Worm (Caenorhabditis elegans): ENCODE measurements around the gene srd-64.

- TF ChIP-seq aly-2 (tag; optimal IDR thresholded peaks at IDR 0.05), result no peak
- TF ChIP-seq fos-1 (tag; optimal IDR thresholded peaks at IDR 0.05), result no peak
- no peak for TF ChIP-seq nhr-11 (tag; optimal IDR thresholded peaks at IDR 0.05)
- no peak for TF ChIP-seq zag-1 (tag; optimal IDR thresholded peaks at IDR 0.05)
- TF ChIP-seq sea-2 (GFP tag; optimal IDR thresholded peaks at IDR 0.05), result no peak
- TF ChIP-seq elt-1 (tag; optimal IDR thresholded peaks at IDR 0.05), result no peak
- TF ChIP-seq unc-62 (GFP tag; optimal IDR thresholded peaks at IDR 0.05), result no peak
- TF ChIP-seq lin-39 (tag; optimal IDR thresholded peaks at IDR 0.05), result no peak
- no peak for TF ChIP-seq skn-1 (tag; optimal IDR thresholded peaks at IDR 0.05)
- no peak for TF ChIP-seq ama-1 (optimal IDR thresholded peaks at IDR 0.05)
These were observed 48.2 kb upstream of the srd-64 start for ce11 chrIII:1743081-1743480.
